Worm (Caenorhabditis elegans) whole organism, mixed stage, embryonic: ENCODE measurements around the gene atp-4.
A peak's percentile ranks its signal among the peaks of the same experiment; 100 is the strongest.

Experiments used
- M03D4.4 ChIP-seq: sonication (generic microtip); optimal IDR thresholded peaks from 2 replicates; lab custom pipeline; 2017; ENCODE audit warnings: mild to moderate bottlenecking, missing genetic modification characterization, missing compliant biosample characterization
- blmp-1 ChIP-seq: fragments of 150-350 bp; optimal IDR thresholded peaks from 2 replicates; lab custom pipeline; 2014; ENCODE audit warnings: missing biosample characterization, missing genetic modification characterization
- ceh-39 ChIP-seq: fragments of 150-350 bp; optimal IDR thresholded peaks from 2 replicates; lab custom pipeline; 2014; ENCODE audit warnings: missing biosample characterization, missing genetic modification characterization
- ceh-43 ChIP-seq: fragments of 200-800 bp; sonication (Bioruptor generic); optimal IDR thresholded peaks from 2 replicates; lab custom pipeline; 2018; ENCODE audit warnings: mild to moderate bottlenecking, missing genetic modification characterization, moderate library complexity, missing compliant biosample characterization
- ceh-83 ChIP-seq: fragments of 200-800 bp; sonication (Bioruptor generic); optimal IDR thresholded peaks from 2 replicates; lab custom pipeline; 2018; ENCODE audit warnings: mild to moderate bottlenecking, missing genetic modification characterization, missing compliant biosample characterization
- ces-1 ChIP-seq: fragments of 150-350 bp; optimal IDR thresholded peaks from 2 replicates; lab custom pipeline; 2014; ENCODE audit warnings: missing biosample characterization, missing genetic modification reagents, missing genetic modification characterization
- cnd-1 ChIP-seq: fragments of 200-800 bp; sonication (Bioruptor generic); optimal IDR thresholded peaks from 2 replicates; lab custom pipeline; 2018; ENCODE audit warnings: mild to moderate bottlenecking, missing genetic modification characterization, missing compliant biosample characterization
- drap-1 ChIP-seq: fragments of 200-800 bp; sonication (Bioruptor generic); optimal IDR thresholded peaks from 3 replicates; lab custom pipeline; 2018; ENCODE audit warnings: mild to moderate bottlenecking, missing genetic modification characterization, missing compliant biosample characterization
- elt-1 ChIP-seq: sonication (generic microtip); optimal IDR thresholded peaks from 2 replicates; lab custom pipeline; 2017; ENCODE audit warnings: missing genetic modification characterization, mild to moderate bottlenecking, missing compliant biosample characterization, antibody characterized with exemption, moderate library complexity, borderline replicate concordance; ENCODE audit not compliant: insufficient read depth
- elt-3 ChIP-seq: fragments of 150-350 bp; optimal IDR thresholded peaks from 2 replicates; lab custom pipeline; 2014; ENCODE audit warnings: missing biosample characterization, missing genetic modification characterization
- flh-1 ChIP-seq: fragments of 200-800 bp; sonication (Bioruptor generic); optimal IDR thresholded peaks from 2 replicates; lab custom pipeline; 2018; ENCODE audit warnings: mild to moderate bottlenecking, missing genetic modification characterization, moderate library complexity, missing compliant biosample characterization
- ham-2 ChIP-seq: fragments of 200-800 bp; sonication (Bioruptor generic); optimal IDR thresholded peaks from 2 replicates; lab custom pipeline; 2018; ENCODE audit warnings: mild to moderate bottlenecking, missing genetic modification characterization, missing compliant biosample characterization
- hlh-1 ChIP-seq: fragments of 150-350 bp; optimal IDR thresholded peaks from 2 replicates; lab custom pipeline; 2014; ENCODE audit warnings: missing biosample characterization, missing genetic modification reagents, missing genetic modification characterization
- lin-13 ChIP-seq: fragments of 150-350 bp; optimal IDR thresholded peaks from 2 replicates; lab custom pipeline; 2014; ENCODE audit warnings: missing biosample characterization, missing genetic modification characterization
- lsy-2 ChIP-seq: fragments of 150-350 bp; optimal IDR thresholded peaks from 2 replicates; lab custom pipeline; 2014; ENCODE audit warnings: missing biosample characterization, missing genetic modification characterization
- mab-5 ChIP-seq: fragments of 150-350 bp; optimal IDR thresholded peaks from 2 replicates; lab custom pipeline; 2014; ENCODE audit warnings: missing biosample characterization, missing genetic modification characterization
- mep-1 ChIP-seq: fragments of 150-350 bp; optimal IDR thresholded peaks from 2 replicates; lab custom pipeline; 2017; ENCODE audit warnings: missing biosample characterization, missing genetic modification reagents, missing genetic modification characterization, inconsistent platforms
- mls-2 ChIP-seq: sonication (generic microtip); optimal IDR thresholded peaks from 2 replicates; lab custom pipeline; 2016; ENCODE audit warnings: mild to moderate bottlenecking, missing genetic modification characterization, moderate library complexity, missing compliant biosample characterization
- nhr-12 ChIP-seq: fragments of 150-350 bp; optimal IDR thresholded peaks from 2 replicates; lab custom pipeline; 2014; ENCODE audit warnings: missing biosample characterization, missing genetic modification characterization
- nhr-2 ChIP-seq: fragments of 150-350 bp; optimal IDR thresholded peaks from 2 replicates; lab custom pipeline; 2014; ENCODE audit warnings: missing biosample characterization, missing genetic modification characterization
- nhr-237 ChIP-seq: fragments of 150-350 bp; optimal IDR thresholded peaks from 2 replicates; lab custom pipeline; 2014; ENCODE audit warnings: missing biosample characterization, missing genetic modification characterization
- nhr-28 ChIP-seq: fragments of 150-350 bp; optimal IDR thresholded peaks from 2 replicates; lab custom pipeline; 2014; ENCODE audit warnings: missing biosample characterization, missing genetic modification characterization
- nhr-76 ChIP-seq: sonication (generic microtip); optimal IDR thresholded peaks from 2 replicates; lab custom pipeline; 2017; ENCODE audit warnings: missing biosample characterization, missing genetic modification characterization
- pha-4 ChIP-seq: fragments of 150-350 bp; optimal IDR thresholded peaks from 2 replicates; lab custom pipeline; 2018; ENCODE audit warnings: missing biosample characterization, missing genetic modification reagents, missing genetic modification characterization
- sptf-1 ChIP-seq: sonication (generic microtip); optimal IDR thresholded peaks from 2 replicates; lab custom pipeline; 2017; ENCODE audit warnings: mild to moderate bottlenecking, missing genetic modification characterization, moderate library complexity, missing compliant biosample characterization
- unc-120 ChIP-seq: sonication (generic microtip); optimal IDR thresholded peaks from 2 replicates; lab custom pipeline; 2017; ENCODE audit warnings: missing genetic modification characterization, missing compliant biosample characterization; ENCODE audit not compliant: poor library complexity, severe bottlenecking
- unc-62 ChIP-seq: fragments of 150-350 bp; optimal IDR thresholded peaks from 2 replicates; lab custom pipeline; 2014; ENCODE audit warnings: missing biosample characterization, missing genetic modification reagents, missing genetic modification characterization
- zip-8 ChIP-seq: fragments of 150-350 bp; optimal IDR thresholded peaks from 2 replicates; lab custom pipeline; 2014; ENCODE audit warnings: missing biosample characterization, missing genetic modification characterization

Gene atp-4

DNA sequence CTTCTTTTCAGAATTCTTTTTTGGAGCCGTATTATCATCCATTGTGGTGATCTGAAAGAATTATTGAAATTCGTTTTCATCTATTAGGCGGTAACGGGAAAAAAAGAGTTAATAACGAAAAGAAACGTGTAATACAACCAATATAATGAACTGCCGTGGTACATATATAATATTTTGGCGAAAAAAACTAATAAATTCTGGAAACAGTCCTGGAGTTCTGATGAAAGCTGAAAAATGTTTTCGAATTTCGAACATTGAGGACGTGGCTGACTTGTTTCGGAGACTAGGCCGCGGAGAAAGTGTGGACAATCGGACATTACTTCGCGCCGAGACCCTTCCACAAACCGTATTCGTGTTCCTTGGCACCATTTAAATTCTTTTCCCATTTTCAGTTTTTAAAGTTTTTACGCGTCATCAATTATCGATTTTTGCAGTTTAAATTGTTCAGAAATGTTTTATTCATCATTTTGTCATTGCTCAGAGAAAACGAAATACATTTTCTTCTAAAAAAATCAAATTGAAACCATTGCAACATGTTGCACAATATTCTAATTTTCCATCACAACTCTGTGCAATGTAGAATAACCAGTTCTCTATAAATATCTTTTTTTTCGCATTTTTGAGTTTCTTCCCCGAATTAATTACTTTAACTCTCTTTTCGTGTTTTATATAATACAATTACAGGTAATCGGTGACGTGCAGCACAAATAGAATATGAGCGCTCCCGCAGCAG lies 6.7 kb upstream of the atp-4 start, which contains the start of the genes gad-1 and erfa-1:
Gene gad-1, minus strand, starts transcription at position 51 of the 733 bp plus-strand sequence.
Gene erfa-1, plus strand, starts transcription at position 683 of the 733 bp plus-strand sequence.
- peak; percentile 84 for TF ChIP-seq lsy-2 (tag; lab: Kevin White, UChicago)
- no peak for TF ChIP-seq flh-1 (GFP tag; lab: Kevin White, UChicago)
- TF ChIP-seq mep-1: peak; percentile 51
- peak; percentile 2 for TF ChIP-seq hlh-1
- TF ChIP-seq nhr-28: no peak
- no peak for TF ChIP-seq M03D4.4 (tag; lab: Kevin White, UChicago)
- TF ChIP-seq zip-8 (tag; lab: Kevin White, UChicago): no peak
- peak; percentile 8 for TF ChIP-seq pha-4 (tag; lab: Kevin White, UChicago)
- no peak for TF ChIP-seq sptf-1 (tag; lab: Kevin White, UChicago)
- peak; percentile 9 for TF ChIP-seq lin-13

DNA sequence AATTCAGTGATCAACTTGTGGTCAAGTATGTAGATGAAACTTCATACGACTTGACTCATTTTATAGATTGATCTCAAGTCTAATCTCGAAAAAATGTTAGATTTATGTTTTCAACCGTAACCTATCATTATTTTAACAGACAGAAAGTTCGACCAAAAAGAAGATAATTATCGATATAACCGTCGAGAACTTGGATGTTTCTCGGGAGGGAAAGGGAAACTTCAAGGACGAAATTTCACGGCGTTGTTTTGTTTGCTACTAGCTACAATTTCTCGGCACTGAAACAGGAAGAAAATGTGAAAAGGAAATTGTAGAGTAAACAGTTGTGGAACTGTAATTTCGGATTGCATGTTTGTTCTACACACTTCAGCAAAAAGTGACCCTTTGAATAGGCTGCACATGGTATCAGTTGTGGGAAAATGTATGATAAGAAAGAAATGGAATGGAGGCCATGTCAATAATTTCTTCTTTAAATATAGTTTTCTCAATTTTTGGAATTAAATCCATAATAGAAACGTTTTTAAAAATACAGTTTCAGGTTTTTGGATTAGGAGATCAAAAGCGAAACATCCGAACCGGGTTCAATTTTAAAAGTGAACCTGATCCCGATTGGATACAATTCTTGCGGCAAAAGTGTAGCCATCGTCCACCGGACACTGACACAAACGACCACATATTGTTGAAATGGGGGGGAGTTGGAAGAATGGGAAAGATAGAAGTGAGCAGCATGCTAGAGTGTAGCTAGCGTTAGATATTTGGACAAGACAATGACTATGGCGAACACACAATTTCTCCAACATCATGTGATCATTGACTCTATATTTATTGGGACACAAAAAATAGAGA lies 3.8 kb upstream of the atp-4 start:
- TF ChIP-seq elt-1: no peak
- no peak for TF ChIP-seq blmp-1 (tag; lab: Kevin White, UChicago)
- no peak for TF ChIP-seq unc-120
- TF ChIP-seq, all 35 proteins: peak for 0

DNA sequence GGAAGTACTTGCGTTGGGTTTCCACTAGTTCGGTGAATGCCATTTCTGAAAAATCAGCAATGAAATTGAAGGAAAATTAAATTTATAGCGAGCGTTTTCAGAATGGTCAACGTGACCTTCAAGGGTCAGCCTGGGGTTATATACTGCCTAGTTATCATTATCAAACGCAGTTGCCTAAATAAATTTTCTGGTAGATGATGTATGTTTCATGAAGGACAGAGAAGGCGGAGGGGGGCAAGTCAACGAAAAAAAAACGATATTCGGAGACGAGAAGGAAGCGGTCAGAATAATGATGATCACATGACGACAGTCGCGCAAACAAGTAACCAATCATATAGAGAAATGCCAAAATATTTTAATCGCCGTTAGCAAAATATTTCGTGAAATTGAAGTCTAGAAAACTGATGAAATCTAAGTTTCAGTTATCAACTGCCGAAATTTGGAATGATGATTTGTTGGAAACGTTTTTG lies 3.0 kb upstream of the atp-4 start, which contains the start of gene alh-4:
Gene alh-4, minus strand, starts transcription at position 51 of the 470 bp plus-strand sequence.
- no peak for TF ChIP-seq mep-1
- no peak for TF ChIP-seq ceh-39 (tag; lab: Kevin White, UChicago)
- TF ChIP-seq ceh-83: no peak
- no peak for TF ChIP-seq unc-62
- TF ChIP-seq lsy-2 (tag; lab: Kevin White, UChicago): no peak
- TF ChIP-seq elt-1: no peak
- no peak for TF ChIP-seq mab-5
- no peak for TF ChIP-seq ceh-43 (GFP tag; lab: Kevin White, UChicago)
- no peak for TF ChIP-seq unc-120
- no peak for TF ChIP-seq nhr-237 (tag; lab: Kevin White, UChicago)

DNA sequence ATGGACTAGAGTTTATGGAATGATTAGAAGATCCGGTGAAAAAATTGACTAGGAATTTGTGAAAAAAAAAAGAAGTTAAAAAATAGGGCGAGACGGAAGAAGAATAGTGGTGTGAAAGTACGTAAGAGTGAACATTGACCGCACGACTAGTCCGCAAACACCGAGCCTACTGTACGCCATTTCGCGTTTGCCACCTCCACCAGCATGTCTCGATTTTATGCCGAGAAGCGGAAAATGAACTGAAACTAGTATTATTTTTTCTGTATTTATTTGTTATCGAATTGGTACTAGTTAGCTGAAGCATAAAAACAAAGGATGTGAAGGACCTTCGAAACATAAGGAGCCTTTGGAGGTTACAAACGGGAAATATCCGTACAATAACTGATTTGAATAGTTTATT lies 521 bp upstream of the atp-4 start:
- TF ChIP-seq ceh-39 (tag; lab: Kevin White, UChicago): no peak
- no peak for TF ChIP-seq unc-120
- peak; percentile 75 for TF ChIP-seq lsy-2 (tag; lab: Kevin White, UChicago)
- no peak for TF ChIP-seq ces-1
- no peak for TF ChIP-seq elt-1
- TF ChIP-seq nhr-12 (tag; lab: Kevin White, UChicago): no peak
- TF ChIP-seq cnd-1: peak; percentile 18
- TF ChIP-seq flh-1 (GFP tag; lab: Kevin White, UChicago): no peak
- peak; percentile 30 for TF ChIP-seq mep-1
- no peak for TF ChIP-seq nhr-2 (tag; lab: Kevin White, UChicago)
- no peak for TF ChIP-seq zip-8 (tag; lab: Kevin White, UChicago)
- no peak for TF ChIP-seq ham-2 (GFP tag; lab: Kevin White, UChicago)
- TF ChIP-seq, all 35 proteins: peak for 3

DNA sequence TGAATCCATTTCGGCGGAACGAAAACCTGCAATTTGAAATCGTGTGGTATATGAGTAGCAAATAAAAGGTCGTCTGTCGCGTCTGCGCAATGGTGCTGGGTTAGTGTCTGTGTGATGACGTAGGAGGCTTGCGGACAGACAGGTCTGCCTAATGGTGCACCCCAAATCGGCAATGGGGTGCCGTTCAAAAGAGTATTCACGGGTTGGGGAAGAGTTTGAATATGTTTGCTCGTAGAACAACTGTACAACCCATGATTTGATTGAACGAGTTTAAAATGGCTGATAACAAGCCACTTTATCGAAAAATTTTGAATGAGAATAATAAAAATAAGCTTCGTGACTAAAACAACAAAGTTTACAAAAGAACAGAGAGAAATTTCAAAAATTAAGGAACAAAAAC lies 985 bp downstream of the atp-4 start, which contains the start of gene T05H4.11:
Gene T05H4.11, minus strand, starts transcription at position 335 of the 400 bp plus-strand sequence.
- no peak for TF ChIP-seq blmp-1 (tag; lab: Kevin White, UChicago)
- TF ChIP-seq mls-2 (tag; lab: Kevin White, UChicago): peak; percentile 19
- TF ChIP-seq sptf-1 (tag; lab: Kevin White, UChicago): peak; percentile 22

DNA sequence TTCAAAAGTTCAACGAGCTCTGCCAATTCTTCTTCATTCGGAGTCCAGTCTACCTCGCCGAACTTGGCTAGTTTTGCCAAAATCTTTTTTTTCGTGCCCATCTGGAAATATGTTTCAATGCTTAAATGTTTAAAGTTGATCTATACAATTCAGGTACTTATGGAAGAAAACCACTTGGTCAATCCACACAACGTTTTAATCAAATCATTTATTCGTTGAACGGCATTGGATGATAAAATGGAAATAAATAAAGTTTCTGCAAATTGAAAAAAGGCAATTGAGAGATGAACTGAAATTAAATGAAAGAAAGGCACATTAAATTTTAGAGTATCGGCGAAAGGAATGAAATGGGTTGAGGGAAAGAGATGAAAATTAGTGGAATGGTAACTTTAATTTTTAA lies 2.9 kb downstream of the atp-4 start, which contains the start of gene urb-1:
Gene urb-1, minus strand, starts transcription at position 101 of the 400 bp plus-strand sequence.
- no peak for TF ChIP-seq blmp-1 (tag; lab: Kevin White, UChicago)
- TF ChIP-seq unc-120: no peak
- no peak for TF ChIP-seq drap-1
- TF ChIP-seq elt-3 (tag; lab: Kevin White, UChicago): no peak
- no peak for TF ChIP-seq nhr-76 (tag; lab: Kevin White, UChicago)
- TF ChIP-seq sptf-1 (tag; lab: Kevin White, UChicago): no peak
- TF ChIP-seq flh-1 (GFP tag; lab: Kevin White, UChicago): no peak
- TF ChIP-seq elt-1: no peak
- TF ChIP-seq cnd-1: no peak
- no peak for TF ChIP-seq nhr-237 (tag; lab: Kevin White, UChicago)
- no peak for TF ChIP-seq ceh-39 (tag; lab: Kevin White, UChicago)
- TF ChIP-seq, all 35 proteins: peak for 0
